Worm (Caenorhabditis elegans) whole organism, L1 larva: ENCODE data around the gene mltn-6.

ENCODE experiments used
- F16B12.6 ChIP-seq: fragments of 150-350 bp; optimal IDR thresholded peaks from 2 replicates; lab custom pipeline; 2014; ENCODE audit warnings: missing biosample characterization, missing genetic modification characterization
- aly-2 ChIP-seq: fragments of 150-350 bp; optimal IDR thresholded peaks from 2 replicates; lab custom pipeline; 2014; ENCODE audit warnings: missing biosample characterization, missing genetic modification characterization
- blmp-1 ChIP-seq: fragments of 150-350 bp; optimal IDR thresholded peaks from 2 replicates; lab custom pipeline; 2014; ENCODE audit warnings: missing biosample characterization, missing genetic modification characterization
- ceh-8 ChIP-seq: fragments of 200-800 bp; sonication (Bioruptor generic); optimal IDR thresholded peaks from 2 replicates; lab custom pipeline; 2018; ENCODE audit warnings: mild to moderate bottlenecking, missing genetic modification characterization, moderate library complexity, missing compliant biosample characterization
- ceh-82 ChIP-seq, 3 experiments: fragments of 150-350 bp in 1 of 3; sonication (generic microtip) in 2 of 3; optimal IDR thresholded peaks; 2 replicates each; lab custom pipeline; 2014 to 2017; ENCODE audit warnings: missing biosample characterization in 3 of 3, missing genetic modification characterization in 3 of 3
- ceh-88 ChIP-seq: fragments of 200-800 bp; sonication (Bioruptor generic); IDR thresholded peaks from 2 replicates; pipeline ENCODE4 v1.3.6; 2022; ENCODE audit warnings: missing genetic modification characterization, missing compliant biosample characterization
- ceh-90 ChIP-seq: sonication (generic microtip); optimal IDR thresholded peaks from 2 replicates; lab custom pipeline; 2016; ENCODE audit warnings: missing genetic modification characterization, missing compliant biosample characterization
- dpl-1 ChIP-seq, 3 experiments: fragments of 150-350 bp in 2 of 3; sonication (generic microtip) in 1 of 3; optimal IDR thresholded peaks; 2 replicates each; lab custom pipeline; 2014 to 2017; ENCODE audit warnings: missing biosample characterization in 3 of 3, missing genetic modification characterization in 3 of 3, missing genetic modification reagents in 3 of 3
- efl-1 ChIP-seq, 4 experiments: fragments of 150-350 bp; optimal IDR thresholded peaks in 3 of 4; peaks in 1 of 4; 1 replicate in 1 of 4; 2 replicates in 3 of 4; lab custom pipeline; 2014; ENCODE audit warnings: missing biosample characterization in 2 of 4, missing genetic modification characterization in 2 of 4, missing genetic modification reagents in 2 of 4
- efl-3 ChIP-seq: fragments of 200-800 bp; sonication (Bioruptor generic); optimal IDR thresholded peaks from 2 replicates; lab custom pipeline; 2018; ENCODE audit warnings: mild to moderate bottlenecking, missing genetic modification characterization, missing compliant biosample characterization
- elt-2 ChIP-seq: sonication (generic microtip); optimal IDR thresholded peaks from 2 replicates; lab custom pipeline; 2016; ENCODE audit warnings: missing genetic modification characterization, mild to moderate bottlenecking, inconsistent platforms, missing compliant biosample characterization, missing genetic modification reagents
- elt-3 ChIP-seq, 6 experiments: fragments of 150-350 bp in 1 of 6; sonication (generic microtip); optimal IDR thresholded peaks; 2 replicates each; lab custom pipeline; 2017 to 2018; ENCODE audit warnings: missing biosample characterization in 6 of 6, missing genetic modification characterization in 6 of 6, inconsistent platforms in 1 of 6
- fkh-10 ChIP-seq: sonication (generic microtip); optimal IDR thresholded peaks from 2 replicates; lab custom pipeline; 2017; ENCODE audit warnings: missing biosample characterization, missing genetic modification reagents, missing genetic modification characterization
- fkh-8 ChIP-seq: sonication (generic microtip); optimal IDR thresholded peaks from 2 replicates; lab custom pipeline; 2016; ENCODE audit warnings: mild to moderate bottlenecking, missing genetic modification characterization, missing compliant biosample characterization
- grh-1 ChIP-seq: fragments of 200-800 bp; sonication (Bioruptor generic); IDR thresholded peaks from 2 replicates; pipeline ENCODE4 v1.3.6; 2022; ENCODE audit warnings: missing genetic modification reagents, missing genetic modification characterization, missing compliant biosample characterization
- hlh-4 ChIP-seq: sonication (generic microtip); optimal IDR thresholded peaks from 2 replicates; lab custom pipeline; 2016; ENCODE audit warnings: mild to moderate bottlenecking, missing genetic modification characterization, missing compliant biosample characterization
- hpl-2 ChIP-seq: fragments of 150-350 bp; optimal IDR thresholded peaks from 2 replicates; lab custom pipeline; 2014; ENCODE audit warnings: missing biosample characterization, missing genetic modification reagents, missing genetic modification characterization
- irx-1 ChIP-seq: sonication (generic microtip); optimal IDR thresholded peaks from 2 replicates; lab custom pipeline; 2016; ENCODE audit warnings: missing genetic modification characterization, missing compliant biosample characterization
- lsy-2 ChIP-seq, 2 experiments: fragments of 150-350 bp; optimal IDR thresholded peaks; 2 replicates each; lab custom pipeline; 2014; ENCODE audit warnings: missing biosample characterization in 2 of 2, missing genetic modification characterization in 2 of 2
- nhr-11 ChIP-seq: fragments of 150-350 bp; optimal IDR thresholded peaks from 2 replicates; lab custom pipeline; 2014; ENCODE audit warnings: missing biosample characterization, missing genetic modification characterization
- nhr-19 ChIP-seq: fragments of 200-800 bp; sonication (Bioruptor generic); conservative IDR thresholded peaks from 2 replicates; pipeline ENCODE4 v1.3.6; 2022; ENCODE audit warnings: missing genetic modification characterization, missing compliant biosample characterization
- skn-1 ChIP-seq: fragments of 150-350 bp; optimal IDR thresholded peaks from 2 replicates; lab custom pipeline; 2014; ENCODE audit warnings: missing biosample characterization, missing genetic modification characterization
- snpc-4 ChIP-seq: fragments of 150-350 bp; optimal IDR thresholded peaks from 2 replicates; lab custom pipeline; 2014; ENCODE audit warnings: missing biosample characterization, missing genetic modification characterization
- sox-4 ChIP-seq: sonication (generic microtip); optimal IDR thresholded peaks from 2 replicates; lab custom pipeline; 2016; ENCODE audit warnings: missing genetic modification characterization, missing compliant biosample characterization
- unc-62 ChIP-seq: fragments of 150-350 bp; optimal IDR thresholded peaks from 2 replicates; lab custom pipeline; 2014; ENCODE audit warnings: missing biosample characterization, missing genetic modification reagents, missing genetic modification characterization
- unc-86 ChIP-seq: sonication (generic microtip); optimal IDR thresholded peaks from 2 replicates; lab custom pipeline; 2016; ENCODE audit warnings: missing genetic modification characterization, missing compliant biosample characterization
- unc-98 ChIP-seq: fragments of 200-800 bp; sonication (Bioruptor generic); IDR thresholded peaks from 2 replicates; pipeline ENCODE4 v1.3.6; 2022; ENCODE audit warnings: missing genetic modification characterization, missing compliant biosample characterization
- vab-15 ChIP-seq: sonication (generic microtip); optimal IDR thresholded peaks from 2 replicates; lab custom pipeline; 2017; ENCODE audit warnings: missing genotype, mild to moderate bottlenecking, missing genetic modification characterization, missing compliant biosample characterization
- ztf-4 ChIP-seq: fragments of 150-350 bp; optimal IDR thresholded peaks from 2 replicates; lab custom pipeline; 2014; ENCODE audit warnings: missing biosample characterization, missing genetic modification characterization

The mltn-6 gene

DNA sequence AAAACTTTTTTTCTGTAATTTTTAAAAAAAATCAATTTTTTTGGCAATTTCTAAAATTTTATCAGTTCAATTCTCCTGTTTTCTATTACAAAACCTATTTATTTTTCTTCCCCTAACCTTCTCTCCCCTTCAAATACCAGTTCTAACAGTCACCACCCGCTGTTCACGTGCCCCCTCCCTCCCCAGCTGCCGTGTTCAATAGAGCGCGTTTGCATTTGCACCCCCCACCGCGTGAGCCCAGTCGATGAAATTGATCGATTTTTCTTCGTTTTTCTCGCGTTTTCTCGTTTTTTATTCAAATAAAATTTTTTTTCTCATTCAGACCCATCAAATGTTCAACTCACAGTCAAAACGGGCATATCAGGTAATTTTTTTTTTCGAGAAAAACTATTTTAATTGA lies 15.7 kb upstream of the mltn-6 start, which contains the start of gene atg-9 (continued):
- TF ChIP-seq skn-1 = peak; percentile 81
- TF ChIP-seq dpl-1 (GFP tag; optimal IDR thresholded peaks at IDR 0.05; lab: Kevin White, UChicago) = peak; percentile 55 to 75 (median 67)
- TF ChIP-seq unc-98 (GFP tag; lab: Robert Waterston, UW) = no peak
- peak; percentile 75 for TF ChIP-seq nhr-19 (GFP tag; lab: Robert Waterston, UW)
- TF ChIP-seq F16B12.6 (tag; lab: Kevin White, UChicago) = peak; percentile 36
- TF ChIP-seq fkh-8 (tag; lab: Kevin White, UChicago) = peak; percentile 68

DNA sequence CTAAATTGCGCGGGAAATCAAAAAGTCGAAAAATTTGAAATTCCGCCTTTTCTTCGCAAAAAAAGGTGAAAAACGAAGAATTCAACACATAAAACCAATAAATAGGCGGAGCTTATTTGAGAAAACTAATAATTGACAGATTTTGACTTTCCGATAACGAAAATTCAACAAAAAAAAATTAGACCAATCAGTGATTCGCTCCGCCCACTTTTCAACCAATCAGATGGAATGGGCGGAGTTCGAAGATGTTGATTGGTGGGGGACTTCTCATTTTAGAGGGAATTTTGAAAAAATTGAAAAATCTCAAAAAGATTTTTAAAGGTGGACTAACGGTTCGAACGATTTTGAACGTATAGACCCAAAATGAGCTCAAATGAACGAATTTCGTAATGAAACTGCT lies 13.9 kb upstream of the mltn-6 start:
- TF ChIP-seq elt-3 (tag; optimal IDR thresholded peaks at IDR 0.05; lab: Kevin White, UChicago) (no peak), efl-1 (optimal IDR thresholded peaks at IDR 0.05; lab: Kevin White, UChicago) (no peak), efl-1 (GFP tag; optimal IDR thresholded peaks at IDR 0.05 in 1 of 2; lab: Kevin White, UChicago) (no peak), irx-1 (tag; lab: Kevin White, UChicago) (no peak), elt-2 (tag; lab: Kevin White, UChicago) (no peak), ceh-82 (tag; optimal IDR thresholded peaks at IDR 0.05; lab: Kevin White, UChicago) (no peak), hpl-2 (GFP tag; lab: Kevin White, UChicago) (no peak), ztf-4 (no peak), nhr-19 (GFP tag; lab: Robert Waterston, UW) (no peak), sox-4 (tag; lab: Kevin White, UChicago) (no peak), blmp-1 (tag; lab: Kevin White, UChicago) (no peak), unc-86 (no peak), snpc-4 (tag; lab: Kevin White, UChicago) (no peak), ceh-8 (no peak), unc-62 (GFP tag; lab: Kevin White, UChicago) (no peak), ceh-90 (tag; lab: Kevin White, UChicago) (no peak)

DNA sequence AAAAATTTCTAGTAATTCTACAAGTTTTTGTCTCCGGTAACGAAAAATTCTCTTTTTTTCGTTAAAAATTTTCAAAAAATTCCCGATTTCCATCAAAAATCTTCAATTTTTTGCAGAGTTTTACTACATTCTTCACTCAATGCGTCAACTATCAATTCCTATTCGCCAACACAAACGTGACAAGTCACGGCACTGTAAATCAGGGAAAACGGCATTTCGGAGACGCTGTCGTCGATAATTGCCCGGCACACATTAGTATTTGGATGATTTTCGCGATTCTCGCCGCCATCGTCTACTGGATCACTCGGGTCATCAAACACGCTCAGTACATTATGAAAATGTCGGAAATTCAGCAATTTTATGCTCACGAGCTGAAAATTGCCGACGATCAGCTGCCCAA lies 13.0 kb upstream of the mltn-6 start:
- TF ChIP-seq efl-1 (optimal IDR thresholded peaks at IDR 0.05; lab: Kevin White, UChicago) (no peak), efl-1 (GFP tag; optimal IDR thresholded peaks at IDR 0.05 in 1 of 2; lab: Kevin White, UChicago) (peak in 1 of 2 experiments; percentile 20), ceh-88 (GFP tag; lab: Robert Waterston, UW) (no peak), nhr-19 (GFP tag; lab: Robert Waterston, UW) (no peak), hlh-4 (no peak)
- TF ChIP-seq, all 84 proteins: peak for 1

DNA sequence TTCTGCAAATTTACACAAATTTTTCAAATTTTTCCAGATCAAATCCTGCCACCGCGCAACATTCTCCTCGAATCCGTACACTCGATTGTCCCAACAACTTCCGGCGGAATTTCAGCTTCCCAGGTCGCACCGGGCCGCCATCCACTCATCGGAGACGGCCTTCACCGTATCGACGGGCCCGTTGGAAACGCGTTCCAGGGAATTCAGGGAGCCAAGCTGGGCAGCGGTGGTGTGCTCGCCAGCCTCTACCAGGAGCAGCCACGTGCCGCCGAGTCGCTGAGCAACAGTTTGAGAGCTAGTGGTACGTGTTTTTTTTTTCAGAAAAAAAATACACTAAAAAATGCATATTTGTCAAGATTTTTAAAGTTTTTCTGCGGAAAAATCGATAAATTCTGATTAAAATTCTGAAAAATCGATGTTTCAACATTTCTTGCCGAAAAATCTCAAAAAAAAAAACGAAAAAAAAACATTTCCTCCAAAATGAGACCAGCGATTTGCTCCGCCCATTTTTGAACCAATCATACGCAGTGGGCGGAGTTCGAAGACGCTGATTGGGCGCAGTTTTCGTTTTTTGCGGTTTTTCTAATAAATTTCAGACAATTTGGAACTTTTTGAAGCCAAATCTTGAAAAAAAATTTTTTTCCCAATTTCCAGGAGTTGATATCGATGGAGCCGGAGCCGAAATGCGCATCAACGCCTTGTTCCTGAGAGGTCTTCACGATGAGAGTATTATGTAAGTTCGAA lies 7.6 kb upstream of the mltn-6 start:
- TF ChIP-seq efl-1 (optimal IDR thresholded peaks at IDR 0.05; lab: Kevin White, UChicago) (no peak), efl-1 (GFP tag; optimal IDR thresholded peaks at IDR 0.05 in 1 of 2; lab: Kevin White, UChicago) (peak in 1 of 2 experiments; percentile 1), aly-2 (tag; lab: Kevin White, UChicago) (no peak)

DNA sequence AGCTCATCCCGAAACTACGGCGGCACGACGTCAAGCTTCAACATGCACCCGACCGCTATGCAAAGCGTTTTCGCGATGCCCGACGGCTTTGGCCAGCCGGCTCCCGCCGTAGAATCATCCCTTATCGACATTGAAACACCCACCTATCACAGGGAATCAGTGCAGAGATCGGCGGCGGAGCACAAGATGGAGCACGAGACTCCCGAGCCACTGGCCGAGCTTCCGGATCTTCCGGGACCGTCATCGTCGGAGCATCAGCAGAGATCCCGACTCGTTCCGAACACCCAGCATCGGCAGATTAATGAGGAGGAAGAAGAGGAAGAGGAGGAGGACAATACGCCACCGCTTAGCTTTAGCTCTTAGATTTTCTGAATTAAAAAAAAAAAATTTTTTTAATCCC lies 6.3 kb upstream of the mltn-6 start:
- TF ChIP-seq nhr-11 = no peak
- no peak for TF ChIP-seq F16B12.6 (tag; lab: Kevin White, UChicago)
- TF ChIP-seq unc-62 (GFP tag; lab: Kevin White, UChicago) = no peak
- TF ChIP-seq efl-3 (GFP tag; lab: Kevin White, UChicago) = no peak
- TF ChIP-seq vab-15 = no peak
- no peak for TF ChIP-seq fkh-10 (GFP tag; lab: Kevin White, UChicago)
- no peak for TF ChIP-seq unc-98 (GFP tag; lab: Robert Waterston, UW)
- no peak for TF ChIP-seq blmp-1 (tag; lab: Kevin White, UChicago)
- no peak for TF ChIP-seq fkh-8 (tag; lab: Kevin White, UChicago)
- TF ChIP-seq lsy-2 (tag; optimal IDR thresholded peaks at IDR 0.05; lab: Kevin White, UChicago) = no peak
- no peak for TF ChIP-seq irx-1 (tag; lab: Kevin White, UChicago)
- TF ChIP-seq dpl-1 (GFP tag; optimal IDR thresholded peaks at IDR 0.05; lab: Kevin White, UChicago) = no peak
- no peak for TF ChIP-seq grh-1 (GFP tag; lab: Robert Waterston, UW)
